Fruit fly (Drosophila melanogaster) whole organism, wandering third instar larva: Measurements from ENCODE around the gene Ir68a.

Experiments used
- Abd-B ChIP-seq: fragments of >200 bp; optimal IDR thresholded peaks from 2 replicates; lab custom pipeline; 2017; ENCODE audit warnings: missing biosample characterization, missing genetic modification characterization
- CG32264 ChIP-seq: fragments of 200-800 bp; sonication (Bioruptor generic); optimal IDR thresholded peaks from 2 replicates; lab custom pipeline; 2016; ENCODE audit warnings: missing biosample characterization, missing genetic modification characterization
- CG9705 ChIP-seq: fragments of 200-800 bp; sonication (Bioruptor generic); optimal IDR thresholded peaks from 2 replicates; lab custom pipeline; 2018; ENCODE audit warnings: missing biosample characterization, mild to moderate bottlenecking, missing genetic modification characterization
- CrebA ChIP-seq: fragments of 200-800 bp; sonication (Bioruptor generic); optimal IDR thresholded peaks from 2 replicates; lab custom pipeline; 2016; ENCODE audit warnings: missing biosample characterization, mild to moderate bottlenecking, missing genetic modification characterization, borderline replicate concordance
- Dfd ChIP-seq: fragments of >200 bp; optimal IDR thresholded peaks from 2 replicates; lab custom pipeline; 2017; ENCODE audit warnings: missing biosample characterization, missing genetic modification characterization
- Dif ChIP-seq: fragments of 200-275, 200-300 bp; sonication (Bioruptor generic); optimal IDR thresholded peaks from 2 replicates; lab custom pipeline; 2018; ENCODE audit warnings: missing biosample characterization, missing genetic modification characterization; ENCODE audit not compliant: partially characterized antibody
- GATAd ChIP-seq: sonication (Bioruptor generic); optimal IDR thresholded peaks from 2 replicates; lab custom pipeline; 2016; ENCODE audit warnings: missing biosample characterization, missing genetic modification characterization
- HLH106 ChIP-seq: fragments of 200-800 bp; optimal IDR thresholded peaks from 3 replicates; lab custom pipeline; 2019; ENCODE audit warnings: missing biosample characterization, mild to moderate bottlenecking, missing genetic modification characterization, moderate library complexity
- Hnf4 ChIP-seq: fragments of 200-800 bp; sonication (Bioruptor generic); optimal IDR thresholded peaks from 2 replicates; lab custom pipeline; 2016; ENCODE audit warnings: missing biosample characterization, mild to moderate bottlenecking, missing genetic modification characterization
- Hr78 ChIP-seq: fragments of >200 bp; optimal IDR thresholded peaks from 2 replicates; lab custom pipeline; 2017; ENCODE audit warnings: missing biosample characterization, missing genetic modification characterization
- Hr83 ChIP-seq: fragments of 200-300 bp; sonication (Bioruptor generic); optimal IDR thresholded peaks from 2 replicates; lab custom pipeline; 2016; ENCODE audit warnings: missing biosample characterization, mild to moderate bottlenecking, missing genetic modification characterization, moderate library complexity; ENCODE audit not compliant: poor library complexity, severe bottlenecking
- Jra ChIP-seq: sonication (Bioruptor generic); optimal IDR thresholded peaks from 2 replicates; lab custom pipeline; 2016; ENCODE audit warnings: missing biosample characterization, missing genetic modification characterization
- Mio ChIP-seq: sonication (Bioruptor generic); optimal IDR thresholded peaks from 2 replicates; lab custom pipeline; 2016; ENCODE audit warnings: missing biosample characterization, missing genetic modification characterization
- Myc ChIP-seq: fragments of >200 bp; optimal IDR thresholded peaks from 2 replicates; lab custom pipeline; 2017
- N ChIP-seq: fragments of >200 bp; optimal IDR thresholded peaks from 2 replicates; lab custom pipeline; 2018; ENCODE audit warnings: missing biosample characterization, missing external identifiers, missing genetic modification characterization
- OdsH ChIP-seq: fragments of 200-800 bp; sonication (Bioruptor generic); optimal IDR thresholded peaks from 2 replicates; lab custom pipeline; 2016; ENCODE audit warnings: missing biosample characterization, mild to moderate bottlenecking, missing genetic modification characterization
- Rel ChIP-seq, 2 experiments: fragments of 200-800 bp; sonication (Bioruptor generic) in 1 of 2; optimal IDR thresholded peaks; 2 replicates in 1 of 2; 3 replicates in 1 of 2; lab custom pipeline; 2016 to 2019; ENCODE audit warnings: mild to moderate bottlenecking in 2 of 2, missing biosample characterization in 2 of 2, missing genetic modification characterization in 2 of 2, moderate library complexity in 1 of 2
- Sp1 ChIP-seq: fragments of 200-800 bp; sonication (Bioruptor generic); optimal IDR thresholded peaks from 3 replicates; lab custom pipeline; 2019; ENCODE audit warnings: missing biosample characterization, mild to moderate bottlenecking, missing genetic modification characterization, moderate library complexity
- Vsx2 ChIP-seq: fragments of 200-300, 225-300 bp; sonication (Bioruptor generic); optimal IDR thresholded peaks from 2 replicates; lab custom pipeline; 2018; ENCODE audit warnings: missing biosample characterization, missing genetic modification characterization; ENCODE audit not compliant: partially characterized antibody
- br ChIP-seq: fragments of 200-800 bp; sonication (Bioruptor generic); optimal IDR thresholded peaks from 2 replicates; lab custom pipeline; 2016; ENCODE audit warnings: missing biosample characterization, missing genetic modification characterization
- brk ChIP-seq: fragments of 200-800 bp; sonication (Bioruptor generic); optimal IDR thresholded peaks from 2 replicates; lab custom pipeline; 2016; ENCODE audit warnings: missing biosample characterization, mild to moderate bottlenecking, missing genetic modification characterization
- dl ChIP-seq, 2 experiments: fragments of 175-275, 200-275 bp in 1 of 2; fragments of 200-275 bp in 1 of 2; sonication (Bioruptor generic); optimal IDR thresholded peaks; lab custom pipeline; 2018; ENCODE audit warnings: mild to moderate bottlenecking in 2 of 2, missing biosample characterization in 2 of 2, missing genetic modification characterization in 2 of 2, moderate library complexity in 2 of 2; ENCODE audit not compliant: partially characterized antibody in 2 of 2, insufficient read depth in 1 of 2
- dmrt93B ChIP-seq: fragments of 200-800 bp; sonication (Bioruptor generic); optimal IDR thresholded peaks from 2 replicates; lab custom pipeline; 2018; ENCODE audit warnings: missing biosample characterization, mild to moderate bottlenecking, missing genetic modification characterization
- dsf ChIP-seq: sonication (Bioruptor generic); optimal IDR thresholded peaks from 2 replicates; lab custom pipeline; 2016; ENCODE audit warnings: missing biosample characterization, missing genetic modification characterization, borderline replicate concordance
- ey ChIP-seq: fragments of 200-800 bp; sonication (Bioruptor generic); optimal IDR thresholded peaks from 2 replicates; lab custom pipeline; 2016; ENCODE audit warnings: missing biosample characterization, missing genetic modification characterization
- foxo ChIP-seq, 2 experiments: fragments of 200-800 bp; sonication (Bioruptor generic); optimal IDR thresholded peaks; 2 replicates in 1 of 2; 3 replicates in 1 of 2; lab custom pipeline; 2016 to 2017; ENCODE audit warnings: missing biosample characterization in 2 of 2, missing genetic modification characterization in 2 of 2
- fru ChIP-seq: fragments of 200-800 bp; sonication (Bioruptor generic); optimal IDR thresholded peaks from 3 replicates; lab custom pipeline; 2016; ENCODE audit warnings: missing biosample characterization, mild to moderate bottlenecking, missing genetic modification characterization
- h ChIP-seq: fragments of 200-800 bp; sonication (Bioruptor generic); optimal IDR thresholded peaks from 3 replicates; lab custom pipeline; 2016; ENCODE audit warnings: missing biosample characterization, mild to moderate bottlenecking, missing genetic modification characterization
- jim ChIP-seq: fragments of 175-275, 200-325 bp; sonication (Bioruptor generic); optimal IDR thresholded peaks from 2 replicates; lab custom pipeline; 2016; ENCODE audit warnings: missing biosample characterization, mild to moderate bottlenecking, missing genetic modification characterization
- lola ChIP-seq: fragments of >200 bp; optimal IDR thresholded peaks from 2 replicates; lab custom pipeline; 2017; ENCODE audit warnings: missing biosample characterization, missing genetic modification characterization
- pan ChIP-seq: fragments of >200 bp; optimal IDR thresholded peaks from 2 replicates; lab custom pipeline; 2017
- psq ChIP-seq: fragments of 200-800 bp; sonication (Bioruptor generic); optimal IDR thresholded peaks from 3 replicates; lab custom pipeline; 2017; ENCODE audit warnings: missing biosample characterization, mild to moderate bottlenecking, missing genetic modification characterization, moderate library complexity
- rgr ChIP-seq: fragments of 200-800 bp; sonication (Bioruptor generic); optimal IDR thresholded peaks from 3 replicates; lab custom pipeline; 2016; ENCODE audit warnings: missing biosample characterization, mild to moderate bottlenecking, missing genetic modification characterization
- sage ChIP-seq: fragments of 200-800 bp; sonication (Bioruptor generic); optimal IDR thresholded peaks from 2 replicates; lab custom pipeline; 2016; ENCODE audit warnings: missing biosample characterization, mild to moderate bottlenecking, missing genetic modification characterization
- sv ChIP-seq: fragments of 200-800 bp; sonication (Bioruptor generic); optimal IDR thresholded peaks from 3 replicates; lab custom pipeline; 2016; ENCODE audit warnings: missing biosample characterization, missing genetic modification characterization
- tai ChIP-seq: sonication (Bioruptor generic); optimal IDR thresholded peaks from 2 replicates; lab custom pipeline; 2016; ENCODE audit warnings: missing biosample characterization, missing genetic modification characterization
- usp ChIP-seq: fragments of >200 bp; optimal IDR thresholded peaks from 2 replicates; lab custom pipeline; 2017; ENCODE audit warnings: missing biosample characterization, missing genetic modification characterization
- woc ChIP-seq: sonication (Bioruptor generic); optimal IDR thresholded peaks from 2 replicates; lab custom pipeline; 2016; ENCODE audit warnings: missing biosample characterization, mild to moderate bottlenecking, missing genetic modification characterization

The Ir68a gene

dm6 chr3L:11253140-11253539 lies 17.1 kb upstream of the Ir68a start (continued):
- no peak for TF ChIP-seq Jra (GFP tag; lab: Kevin White, UChicago)
- TF ChIP-seq rgr (GFP tag; lab: Kevin White, UChicago), result no peak
- TF ChIP-seq usp, result no peak
- TF ChIP-seq h (GFP tag; lab: Kevin White, UChicago), result no peak
- no peak for TF ChIP-seq N (GFP tag; lab: Kevin White, UChicago)
- no peak for TF ChIP-seq jim (GFP tag; lab: Kevin White, UChicago)
- TF ChIP-seq woc, result peak; percentile 21
- TF ChIP-seq tai (GFP tag; lab: Kevin White, UChicago), result no peak
- TF ChIP-seq ey (GFP tag; lab: Kevin White, UChicago), result no peak
- TF ChIP-seq Abd-B (GFP tag; lab: Kevin White, UChicago), result no peak
- no peak for TF ChIP-seq Sp1
- TF ChIP-seq Myc, result no peak
- peak; percentile 54 for TF ChIP-seq sv (GFP tag; lab: Kevin White, UChicago)
- TF ChIP-seq, all 38 proteins: peak for 5

- TF ChIP-seq woc (no peak), GATAd (GFP tag; lab: Kevin White, UChicago) (peak; percentile 32), foxo (GFP tag; optimal IDR thresholded peaks at IDR 0.05; lab: Kevin White, UChicago) (no peak), lola (no peak), h (GFP tag; lab: Kevin White, UChicago) (no peak), CrebA (GFP tag; lab: Kevin White, UChicago) (no peak), Abd-B (GFP tag; lab: Kevin White, UChicago) (no peak), Jra (GFP tag; lab: Kevin White, UChicago) (no peak), usp (no peak), Hr83 (GFP tag; lab: Kevin White, UChicago) (peak; percentile 58), sv (GFP tag; lab: Kevin White, UChicago) (peak; percentile 60)
These were observed 16.6 kb upstream of the Ir68a start for dm6 chr3L:11252424-11253118.

- TF ChIP-seq lola, result no peak
- TF ChIP-seq br (GFP tag; lab: Kevin White, UChicago), result peak; percentile 54
- peak; percentile 84 for TF ChIP-seq Hr83 (GFP tag; lab: Kevin White, UChicago)
- peak; percentile 20 for TF ChIP-seq Mio (GFP tag; lab: Kevin White, UChicago)
- TF ChIP-seq tai (GFP tag; lab: Kevin White, UChicago), result peak; percentile 33
- TF ChIP-seq Jra (GFP tag; lab: Kevin White, UChicago), result no peak
- TF ChIP-seq Dif (GFP tag; lab: Kevin White, UChicago), result peak; percentile 99
- TF ChIP-seq Hnf4 (GFP tag; lab: Kevin White, UChicago), result peak; percentile 78
- TF ChIP-seq jim (GFP tag; lab: Kevin White, UChicago), result peak; percentile 77
- peak; percentile 74 for TF ChIP-seq fru
- no peak for TF ChIP-seq GATAd (GFP tag; lab: Kevin White, UChicago)
- TF ChIP-seq Dfd, result no peak
- TF ChIP-seq dmrt93B (GFP tag; lab: Kevin White, UChicago), result no peak
- no peak for TF ChIP-seq Rel (GFP tag; optimal IDR thresholded peaks at IDR 0.05; lab: Kevin White, UChicago)
- TF ChIP-seq Rel (tag; optimal IDR thresholded peaks at IDR 0.05; lab: Kevin White, UChicago), result peak; percentile 77
- no peak for TF ChIP-seq CG9705
- TF ChIP-seq h (GFP tag; lab: Kevin White, UChicago), result peak; percentile 83
- peak; percentile 76 for TF ChIP-seq psq
- TF ChIP-seq woc, result peak; percentile 4
- TF ChIP-seq CG32264 (GFP tag; lab: Kevin White, UChicago), result no peak
- no peak for TF ChIP-seq Abd-B (GFP tag; lab: Kevin White, UChicago)
- peak; percentile 73 for TF ChIP-seq CrebA (GFP tag; lab: Kevin White, UChicago)
- no peak for TF ChIP-seq brk (GFP tag; lab: Kevin White, UChicago)
- peak; percentile 31 for TF ChIP-seq ey (GFP tag; lab: Kevin White, UChicago)
- TF ChIP-seq OdsH (GFP tag; lab: Kevin White, UChicago), result peak; percentile 60
- TF ChIP-seq Vsx2 (GFP tag; lab: Kevin White, UChicago), result peak; percentile 96
- peak; percentile 69 for TF ChIP-seq Sp1
- TF ChIP-seq Hr78 (GFP tag; lab: Kevin White, UChicago), result no peak
- TF ChIP-seq HLH106 (tag; lab: Kevin White, UChicago), result peak; percentile 14
- peak; percentile 50 to 55 for TF ChIP-seq foxo (GFP tag; optimal IDR thresholded peaks at IDR 0.05; lab: Kevin White, UChicago)
- TF ChIP-seq usp, result no peak
- no peak for TF ChIP-seq Myc
- peak; percentile 90 to 98 for TF ChIP-seq dl (GFP tag; optimal IDR thresholded peaks at IDR 0.05; lab: Kevin White, UChicago; ENCODE audit: insufficient read depth in 1 of 2, partially characterized antibody in 2 of 2)
- TF ChIP-seq pan (lab: Kevin White, UChicago), result no peak
- TF ChIP-seq dsf, result no peak
- TF ChIP-seq rgr (GFP tag; lab: Kevin White, UChicago), result peak; percentile 74
- TF ChIP-seq sage, result no peak
- no peak for TF ChIP-seq sv (GFP tag; lab: Kevin White, UChicago)
- TF ChIP-seq N (GFP tag; lab: Kevin White, UChicago), result no peak
These were observed 15.9 kb upstream of the Ir68a start, which contains the start of gene scyl for dm6 chr3L:11251721-11252423. scyl (plus strand) TSS chr3L:11252307.
